Worm (Caenorhabditis elegans) whole organism, mixed stage, embryonic: ENCODE measurements around the gene ldp-1.
"Not testable (repeated sequence)": the region's sequence is repeated elsewhere in the genome, so short reads cannot be mapped to it uniquely, and the experiment has no call there.

ENCODE experiments used
- M03D4.4 ChIP-seq: sonication (generic microtip); optimal IDR thresholded peaks from 2 replicates; lab custom pipeline; 2017; ENCODE audit warnings: mild to moderate bottlenecking, missing genetic modification characterization, missing compliant biosample characterization
- bed-3 ChIP-seq: fragments of 200-800 bp; sonication (Bioruptor generic); optimal IDR thresholded peaks from 3 replicates; lab custom pipeline; 2018; ENCODE audit warnings: mild to moderate bottlenecking, missing genetic modification characterization, moderate library complexity, missing compliant biosample characterization
- blmp-1 ChIP-seq: fragments of 150-350 bp; optimal IDR thresholded peaks from 2 replicates; lab custom pipeline; 2014; ENCODE audit warnings: missing biosample characterization, missing genetic modification characterization
- ceh-39 ChIP-seq: fragments of 150-350 bp; optimal IDR thresholded peaks from 2 replicates; lab custom pipeline; 2014; ENCODE audit warnings: missing biosample characterization, missing genetic modification characterization
- ceh-43 ChIP-seq: fragments of 200-800 bp; sonication (Bioruptor generic); optimal IDR thresholded peaks from 2 replicates; lab custom pipeline; 2018; ENCODE audit warnings: mild to moderate bottlenecking, missing genetic modification characterization, moderate library complexity, missing compliant biosample characterization
- ces-1 ChIP-seq: fragments of 150-350 bp; optimal IDR thresholded peaks from 2 replicates; lab custom pipeline; 2014; ENCODE audit warnings: missing biosample characterization, missing genetic modification reagents, missing genetic modification characterization
- cnd-1 ChIP-seq: fragments of 200-800 bp; sonication (Bioruptor generic); optimal IDR thresholded peaks from 2 replicates; lab custom pipeline; 2018; ENCODE audit warnings: mild to moderate bottlenecking, missing genetic modification characterization, missing compliant biosample characterization
- drap-1 ChIP-seq: fragments of 200-800 bp; sonication (Bioruptor generic); optimal IDR thresholded peaks from 3 replicates; lab custom pipeline; 2018; ENCODE audit warnings: mild to moderate bottlenecking, missing genetic modification characterization, missing compliant biosample characterization
- elt-1 ChIP-seq: sonication (generic microtip); optimal IDR thresholded peaks from 2 replicates; lab custom pipeline; 2017; ENCODE audit warnings: missing genetic modification characterization, mild to moderate bottlenecking, missing compliant biosample characterization, antibody characterized with exemption, moderate library complexity, borderline replicate concordance; ENCODE audit not compliant: insufficient read depth
- elt-3 ChIP-seq: fragments of 150-350 bp; optimal IDR thresholded peaks from 2 replicates; lab custom pipeline; 2014; ENCODE audit warnings: missing biosample characterization, missing genetic modification characterization
- flh-1 ChIP-seq: fragments of 200-800 bp; sonication (Bioruptor generic); optimal IDR thresholded peaks from 2 replicates; lab custom pipeline; 2018; ENCODE audit warnings: mild to moderate bottlenecking, missing genetic modification characterization, moderate library complexity, missing compliant biosample characterization
- ham-2 ChIP-seq: fragments of 200-800 bp; sonication (Bioruptor generic); optimal IDR thresholded peaks from 2 replicates; lab custom pipeline; 2018; ENCODE audit warnings: mild to moderate bottlenecking, missing genetic modification characterization, missing compliant biosample characterization
- hlh-1 ChIP-seq: fragments of 150-350 bp; optimal IDR thresholded peaks from 2 replicates; lab custom pipeline; 2014; ENCODE audit warnings: missing biosample characterization, missing genetic modification reagents, missing genetic modification characterization
- lin-13 ChIP-seq: fragments of 150-350 bp; optimal IDR thresholded peaks from 2 replicates; lab custom pipeline; 2014; ENCODE audit warnings: missing biosample characterization, missing genetic modification characterization
- lin-32 ChIP-seq: fragments of 200-800 bp; sonication (Bioruptor generic); optimal IDR thresholded peaks from 2 replicates; lab custom pipeline; 2018; ENCODE audit warnings: mild to moderate bottlenecking, missing genetic modification characterization, missing compliant biosample characterization
- lsy-2 ChIP-seq: fragments of 150-350 bp; optimal IDR thresholded peaks from 2 replicates; lab custom pipeline; 2014; ENCODE audit warnings: missing biosample characterization, missing genetic modification characterization
- mep-1 ChIP-seq: fragments of 150-350 bp; optimal IDR thresholded peaks from 2 replicates; lab custom pipeline; 2017; ENCODE audit warnings: missing biosample characterization, missing genetic modification reagents, missing genetic modification characterization, inconsistent platforms
- nhr-2 ChIP-seq: fragments of 150-350 bp; optimal IDR thresholded peaks from 2 replicates; lab custom pipeline; 2014; ENCODE audit warnings: missing biosample characterization, missing genetic modification characterization
- nhr-237 ChIP-seq: fragments of 150-350 bp; optimal IDR thresholded peaks from 2 replicates; lab custom pipeline; 2014; ENCODE audit warnings: missing biosample characterization, missing genetic modification characterization
- nhr-28 ChIP-seq: fragments of 150-350 bp; optimal IDR thresholded peaks from 2 replicates; lab custom pipeline; 2014; ENCODE audit warnings: missing biosample characterization, missing genetic modification characterization
- nhr-76 ChIP-seq: sonication (generic microtip); optimal IDR thresholded peaks from 2 replicates; lab custom pipeline; 2017; ENCODE audit warnings: missing biosample characterization, missing genetic modification characterization
- pha-4 ChIP-seq: fragments of 150-350 bp; optimal IDR thresholded peaks from 2 replicates; lab custom pipeline; 2018; ENCODE audit warnings: missing biosample characterization, missing genetic modification reagents, missing genetic modification characterization
- sem-2 ChIP-seq: fragments of 200-800 bp; sonication (Bioruptor generic); optimal IDR thresholded peaks from 2 replicates; lab custom pipeline; 2018; ENCODE audit warnings: mild to moderate bottlenecking, missing genetic modification characterization, missing compliant biosample characterization
- snpc-4 ChIP-seq: fragments of 150-350 bp; optimal IDR thresholded peaks from 2 replicates; lab custom pipeline; 2014; ENCODE audit warnings: missing biosample characterization, missing genetic modification characterization
- tbx-8 ChIP-seq: fragments of 200-800 bp; sonication (Bioruptor generic); optimal IDR thresholded peaks from 2 replicates; lab custom pipeline; 2018; ENCODE audit warnings: mild to moderate bottlenecking, missing genetic modification characterization, moderate library complexity, missing compliant biosample characterization
- unc-120 ChIP-seq: sonication (generic microtip); optimal IDR thresholded peaks from 2 replicates; lab custom pipeline; 2017; ENCODE audit warnings: missing genetic modification characterization, missing compliant biosample characterization; ENCODE audit not compliant: poor library complexity, severe bottlenecking
- unc-39 ChIP-seq: fragments of 150-350 bp; optimal IDR thresholded peaks from 2 replicates; lab custom pipeline; 2014; ENCODE audit warnings: missing biosample characterization, missing genetic modification characterization
- unc-62 ChIP-seq: fragments of 150-350 bp; optimal IDR thresholded peaks from 2 replicates; lab custom pipeline; 2014; ENCODE audit warnings: missing biosample characterization, missing genetic modification reagents, missing genetic modification characterization
- zip-8 ChIP-seq: fragments of 150-350 bp; optimal IDR thresholded peaks from 2 replicates; lab custom pipeline; 2014; ENCODE audit warnings: missing biosample characterization, missing genetic modification characterization
- ztf-11 ChIP-seq: fragments of 150-350 bp; optimal IDR thresholded peaks from 2 replicates; lab custom pipeline; 2014; ENCODE audit warnings: missing biosample characterization, missing genetic modification characterization

Gene ldp-1

DNA sequence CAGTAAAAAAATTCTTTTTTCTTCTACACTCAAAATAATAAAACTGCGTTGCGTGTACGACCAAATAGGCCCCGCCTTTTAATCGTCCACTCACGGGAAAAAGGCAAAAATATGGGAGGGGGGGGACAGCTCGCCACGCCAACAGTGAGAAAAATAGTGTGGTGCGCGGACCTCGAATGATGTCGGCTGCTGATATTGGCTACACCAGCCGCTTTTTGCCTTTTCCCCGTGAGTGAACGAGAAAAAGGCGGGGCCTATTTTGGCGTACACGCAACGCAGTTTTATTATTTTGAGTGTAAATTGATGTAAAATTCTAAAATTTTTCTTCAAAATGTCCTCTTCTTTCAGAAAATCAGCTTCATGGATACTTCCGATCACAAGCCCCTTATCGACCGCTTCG is 37.0 kb upstream of the ldp-1 start, which contains the start of gene ztf-28:
Gene ztf-28 (plus strand): TSS at position 349 of the 400 bp plus-strand sequence.
- not testable (repeated sequence) for TF ChIP-seq hlh-1 (tag; lab: Kevin White, UChicago); tbx-8 (GFP tag; lab: Kevin White, UChicago); elt-1

DNA sequence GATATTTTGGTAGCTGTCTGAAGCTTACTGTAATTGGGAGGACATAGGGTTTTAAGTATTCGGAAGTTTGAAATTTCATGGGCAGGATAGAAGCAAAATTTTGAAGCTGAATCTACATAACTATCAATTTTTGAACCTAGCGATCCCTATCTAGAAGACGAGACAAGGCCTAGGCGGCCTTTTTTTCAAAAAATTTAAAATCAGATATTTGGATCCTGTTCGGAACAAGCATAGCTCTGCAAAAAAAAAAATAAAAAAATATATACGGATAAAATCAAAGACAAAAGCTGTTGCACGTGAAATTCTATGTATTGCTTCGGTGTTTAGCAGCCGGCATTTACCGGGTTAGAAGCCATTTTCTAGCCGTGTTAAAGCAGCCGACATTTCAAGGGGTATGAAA is 32.1 kb upstream of the ldp-1 start, which contains the start of gene F36F12.2:
Gene F36F12.2 (minus strand): TSS at position 101 of the 400 bp plus-strand sequence.
- TF ChIP-seq unc-62 (no peak), hlh-1 (tag; lab: Kevin White, UChicago) (no peak), zip-8 (tag; lab: Kevin White, UChicago) (no peak), cnd-1 (tag; lab: Kevin White, UChicago) (no peak), bed-3 (GFP tag; lab: Kevin White, UChicago) (no peak), nhr-28 (no peak), ces-1 (GFP tag; lab: Kevin White, UChicago) (no peak), ceh-43 (GFP tag; lab: Kevin White, UChicago) (no peak), snpc-4 (no peak), elt-3 (no peak), nhr-76 (no peak), nhr-2 (no peak), unc-120 (no peak), flh-1 (GFP tag; lab: Kevin White, UChicago) (no peak), mep-1 (tag; lab: Kevin White, UChicago) (no peak), ceh-39 (no peak), blmp-1 (tag; lab: Kevin White, UChicago) (no peak), lin-32 (GFP tag; lab: Kevin White, UChicago) (no peak)
- TF ChIP-seq, all 35 proteins: peak for 0

DNA sequence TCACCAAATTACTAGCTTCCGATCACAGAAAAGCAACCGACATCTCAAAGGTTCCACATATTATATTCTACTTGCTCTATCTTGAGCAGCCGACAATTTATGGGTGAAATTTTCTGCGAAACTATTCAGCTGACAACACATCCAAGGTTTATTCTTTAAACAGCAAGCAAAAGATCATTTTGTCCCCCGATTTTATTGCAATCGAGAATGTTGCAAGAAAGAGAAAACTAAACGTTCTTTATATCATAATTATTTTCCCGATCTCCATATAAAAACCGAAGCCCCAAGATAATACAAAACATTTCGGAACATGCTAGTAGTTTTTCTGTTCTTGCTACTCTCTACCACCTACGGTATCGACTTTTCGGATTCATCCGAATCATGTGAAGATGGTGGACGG is 31.6 kb upstream of the ldp-1 start, which contains the start of gene clec-207:
Gene clec-207 (plus strand): TSS at position 301 of the 400 bp plus-strand sequence.
- TF ChIP-seq snpc-4: no peak
- no peak for TF ChIP-seq nhr-237 (tag; lab: Kevin White, UChicago)
- no peak for TF ChIP-seq ham-2 (GFP tag; lab: Kevin White, UChicago)
- no peak for TF ChIP-seq mep-1 (tag; lab: Kevin White, UChicago)
- TF ChIP-seq sem-2 (GFP tag; lab: Kevin White, UChicago): no peak
- TF ChIP-seq ztf-11 (tag; lab: Kevin White, UChicago): no peak
- no peak for TF ChIP-seq blmp-1 (tag; lab: Kevin White, UChicago)
- TF ChIP-seq lsy-2 (tag; lab: Kevin White, UChicago): no peak
- TF ChIP-seq unc-62: no peak
- TF ChIP-seq zip-8 (tag; lab: Kevin White, UChicago): no peak
- no peak for TF ChIP-seq drap-1 (GFP tag; lab: Kevin White, UChicago)
- TF ChIP-seq unc-120: no peak
- TF ChIP-seq ceh-43 (GFP tag; lab: Kevin White, UChicago): no peak
- TF ChIP-seq hlh-1 (tag; lab: Kevin White, UChicago): no peak
- no peak for TF ChIP-seq tbx-8 (GFP tag; lab: Kevin White, UChicago)
- TF ChIP-seq nhr-76: no peak

DNA sequence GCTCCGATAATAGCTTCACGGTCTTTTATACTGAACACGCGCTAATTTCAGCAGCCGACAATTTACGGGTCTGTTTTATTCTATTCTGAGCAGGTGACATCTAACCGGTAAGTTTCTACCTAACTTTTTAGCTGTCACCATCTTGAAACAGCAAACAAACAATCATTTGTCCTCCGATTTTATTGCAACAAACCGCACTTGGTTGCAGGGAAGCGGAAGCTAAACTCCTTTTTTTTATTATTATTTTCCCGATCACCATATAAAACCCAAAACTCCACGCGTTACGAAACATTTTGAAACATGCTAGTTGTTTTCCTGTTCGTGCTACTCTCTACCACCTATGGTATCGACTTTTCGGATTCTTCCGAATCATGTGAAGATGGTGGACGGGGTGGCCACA is 29.7 kb upstream of the ldp-1 start, which contains the start of gene clec-208:
Gene clec-208 (plus strand): TSS at position 301 of the 400 bp plus-strand sequence.
- TF ChIP-seq blmp-1 (tag; lab: Kevin White, UChicago) (no peak), nhr-76 (no peak), cnd-1 (tag; lab: Kevin White, UChicago) (no peak), M03D4.4 (tag; lab: Kevin White, UChicago) (no peak), unc-39 (tag; lab: Kevin White, UChicago) (no peak), bed-3 (GFP tag; lab: Kevin White, UChicago) (no peak)

DNA sequence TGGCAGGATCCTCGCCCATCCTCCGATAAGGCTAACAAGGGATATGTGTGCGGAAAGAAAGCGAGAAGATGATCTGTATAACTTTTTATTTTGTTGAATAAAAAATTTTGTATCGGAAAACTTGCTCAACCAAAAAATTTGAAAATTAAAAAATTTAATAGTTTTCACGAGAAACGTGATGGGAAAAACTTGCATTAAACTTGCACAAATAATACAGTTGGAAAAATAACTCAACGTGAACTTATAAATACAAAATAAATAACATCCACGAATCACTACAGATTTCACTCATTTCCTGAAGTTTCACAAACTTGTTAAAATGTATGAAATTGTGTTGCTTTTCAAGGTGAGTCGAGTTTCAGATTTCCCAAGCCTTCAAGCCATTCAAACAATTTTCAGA is 28.3 kb upstream of the ldp-1 start, which contains the start of gene F36F12.7:
Gene F36F12.7 (plus strand): TSS at position 301 of the 400 bp plus-strand sequence.
- TF ChIP-seq pha-4 (tag; lab: Kevin White, UChicago) (no peak), M03D4.4 (tag; lab: Kevin White, UChicago) (no peak), ham-2 (GFP tag; lab: Kevin White, UChicago) (no peak), nhr-76 (no peak), elt-1 (no peak), bed-3 (GFP tag; lab: Kevin White, UChicago) (no peak), ceh-39 (no peak), nhr-237 (tag; lab: Kevin White, UChicago) (no peak), elt-3 (no peak), lin-13 (tag; lab: Kevin White, UChicago) (no peak), nhr-2 (no peak), tbx-8 (GFP tag; lab: Kevin White, UChicago) (no peak), flh-1 (GFP tag; lab: Kevin White, UChicago) (no peak), unc-39 (tag; lab: Kevin White, UChicago) (no peak), lin-32 (GFP tag; lab: Kevin White, UChicago) (no peak)
- TF ChIP-seq, all 35 proteins: peak for 0
